Fruit fly (Drosophila melanogaster) whole organism, embryonic: Measurements from ENCODE around the gene CG13601.

Experiments used
- Adf1 ChIP-seq: fragments of 200-800 bp; sonication (Bioruptor generic); IDR thresholded peaks from 2 replicates; pipeline ENCODE4 v1.3.6; 2022; ENCODE audit warnings: missing biosample characterization, missing genetic modification characterization
- B-H2 ChIP-seq: fragments of 200-800 bp; sonication (Bioruptor generic); optimal IDR thresholded peaks from 2 replicates; lab custom pipeline; 2018; ENCODE audit warnings: missing biosample characterization, mild to moderate bottlenecking, missing genetic modification characterization
- Bgb ChIP-seq: fragments of 200-800 bp; sonication (Bioruptor generic); IDR thresholded peaks from 2 replicates; pipeline ENCODE4 v1.3.6; 2022; ENCODE audit warnings: missing biosample characterization, missing genetic modification characterization; ENCODE audit not compliant: partially characterized antibody
- CG11247 ChIP-seq: fragments of 200-800 bp; sonication (Bioruptor generic); IDR thresholded peaks from 2 replicates; pipeline ENCODE4 v1.3.6; 2022; ENCODE audit warnings: missing biosample characterization, missing genetic modification characterization
- CG11560 ChIP-seq: fragments of 200-800 bp; sonication (Bioruptor generic); IDR thresholded peaks from 3 replicates; pipeline ENCODE4 v1.3.6; 2022; ENCODE audit warnings: missing biosample characterization, missing genetic modification characterization
- CG11696 ChIP-seq: fragments of 200-800 bp; sonication (Bioruptor generic); IDR thresholded peaks from 2 replicates; pipeline ENCODE4 v1.3.6; 2022; ENCODE audit warnings: missing biosample characterization, missing genetic modification characterization
- CG12104 ChIP-seq: fragments of 200-800 bp; sonication (Bioruptor generic); optimal IDR thresholded peaks from 3 replicates; lab custom pipeline; 2016; ENCODE audit warnings: missing biosample characterization, missing genetic modification characterization
- CG12236 ChIP-seq: fragments of 200-800 bp; sonication (Bioruptor generic); optimal IDR thresholded peaks from 2 replicates; lab custom pipeline; 2016; ENCODE audit warnings: missing biosample characterization, missing genetic modification characterization
- CG12299 ChIP-seq: fragments of 200-800 bp; sonication (Bioruptor generic); optimal IDR thresholded peaks from 2 replicates; lab custom pipeline; 2018; ENCODE audit warnings: missing biosample characterization, mild to moderate bottlenecking, missing genetic modification characterization
- CG13287 ChIP-seq: fragments of 200-800 bp; sonication (Bioruptor generic); IDR thresholded peaks from 2 replicates; pipeline ENCODE4 v1.3.6; 2022; ENCODE audit warnings: missing biosample characterization, missing genetic modification characterization; ENCODE audit not compliant: partially characterized antibody
- CG13775 ChIP-seq: fragments of 200-800 bp; sonication (Bioruptor generic); optimal IDR thresholded peaks from 3 replicates; lab custom pipeline; 2017; ENCODE audit warnings: missing biosample characterization, mild to moderate bottlenecking, missing genetic modification characterization
- CG1603 ChIP-seq: fragments of 200-800 bp; sonication (Bioruptor generic); optimal IDR thresholded peaks from 2 replicates; lab custom pipeline; 2019; ENCODE audit warnings: missing biosample characterization, mild to moderate bottlenecking, missing genetic modification characterization, moderate library complexity
- CG17328 ChIP-seq: fragments of 200-800 bp; sonication (Bioruptor generic); IDR thresholded peaks from 2 replicates; pipeline ENCODE4 v1.3.6; 2022; ENCODE audit warnings: missing biosample characterization, missing genetic modification characterization
- CG17359 ChIP-seq: fragments of 200-800 bp; sonication (Bioruptor generic); optimal IDR thresholded peaks from 3 replicates; lab custom pipeline; 2018; ENCODE audit warnings: missing biosample characterization, mild to moderate bottlenecking, missing genetic modification characterization, moderate library complexity
- CG17568 ChIP-seq: fragments of 200-800 bp; sonication (Bioruptor generic); optimal IDR thresholded peaks from 2 replicates; lab custom pipeline; 2018; ENCODE audit warnings: missing biosample characterization, mild to moderate bottlenecking, missing genetic modification characterization, moderate library complexity
- CG2116 ChIP-seq: fragments of 200-800 bp; sonication (Bioruptor generic); optimal IDR thresholded peaks from 3 replicates; lab custom pipeline; 2018; ENCODE audit warnings: missing biosample characterization, mild to moderate bottlenecking, missing genetic modification characterization
- CG2199 ChIP-seq: fragments of 200-800 bp; sonication (Bioruptor generic); IDR thresholded peaks from 3 replicates; pipeline ENCODE4 v1.3.6; 2022; ENCODE audit warnings: missing biosample characterization, missing genetic modification characterization
- CG2875 ChIP-seq: fragments of 200-800 bp; sonication (Bioruptor generic); optimal IDR thresholded peaks from 2 replicates; lab custom pipeline; 2017; ENCODE audit warnings: missing biosample characterization, mild to moderate bottlenecking, missing genetic modification characterization, missing genetic modification reagents
- CG30431 ChIP-seq: fragments of 200-800 bp; sonication (Bioruptor generic); optimal IDR thresholded peaks from 2 replicates; lab custom pipeline; 2017; ENCODE audit warnings: missing biosample characterization, missing genetic modification characterization
- CG31388 ChIP-seq: fragments of 200-800 bp; sonication (Bioruptor generic); optimal IDR thresholded peaks from 2 replicates; lab custom pipeline; 2016; ENCODE audit warnings: missing biosample characterization, missing genetic modification characterization
- CG34422 ChIP-seq: fragments of 200-800 bp; sonication (Bioruptor generic); IDR thresholded peaks from 3 replicates; pipeline ENCODE4 v1.3.6; 2022; ENCODE audit warnings: missing biosample characterization, missing genetic modification characterization
- CG6272 ChIP-seq: fragments of 200-800 bp; sonication (Bioruptor generic); IDR thresholded peaks from 2 replicates; pipeline ENCODE4 v1.3.6; 2022; ENCODE audit warnings: missing biosample characterization, missing genetic modification characterization
- CG6689 ChIP-seq: fragments of 200-800 bp; sonication (Bioruptor generic); IDR thresholded peaks from 2 replicates; pipeline ENCODE4 v1.3.6; 2022; ENCODE audit warnings: missing biosample characterization, missing genetic modification characterization
- D19B ChIP-seq: fragments of 200-800 bp; sonication (Bioruptor generic); optimal IDR thresholded peaks from 2 replicates; lab custom pipeline; 2017; ENCODE audit warnings: missing biosample characterization, mild to moderate bottlenecking, missing genetic modification characterization
- Dll ChIP-seq: fragments of 200-800 bp; sonication (Bioruptor generic); IDR thresholded peaks from 4 replicates; pipeline ENCODE4 v1.3.6; 2022; ENCODE audit warnings: missing biosample characterization, missing genetic modification characterization; ENCODE audit not compliant: partially characterized antibody
- E2f2 ChIP-seq: fragments of 200-800 bp; sonication (Bioruptor generic); IDR thresholded peaks from 2 replicates; pipeline ENCODE4 v1.3.6; 2022; ENCODE audit warnings: missing biosample characterization, missing genetic modification characterization
- HLH54F ChIP-seq: fragments of 200-800 bp; sonication (Bioruptor generic); optimal IDR thresholded peaks from 3 replicates; lab custom pipeline; 2016; ENCODE audit warnings: missing biosample characterization, missing genetic modification characterization
- Jarid2 ChIP-seq: fragments of 200-800 bp; sonication (Bioruptor generic); optimal IDR thresholded peaks from 3 replicates; lab custom pipeline; 2017; ENCODE audit warnings: mild to moderate bottlenecking, missing biosample characterization, missing genetic modification reagents, missing genetic modification characterization
- Myb ChIP-seq: fragments of 200-800 bp; sonication (Bioruptor generic); optimal IDR thresholded peaks from 2 replicates; lab custom pipeline; 2016; ENCODE audit warnings: missing biosample characterization, missing genetic modification characterization
- Optix ChIP-seq: fragments of 200-800 bp; sonication (Bioruptor generic); IDR thresholded peaks from 3 replicates; pipeline ENCODE4 v1.3.6; 2022; ENCODE audit warnings: missing biosample characterization, missing genetic modification characterization
- Ptx1 ChIP-seq: fragments of 200-800 bp; sonication (Bioruptor generic); IDR thresholded peaks from 2 replicates; pipeline ENCODE4 v1.3.6; 2022; ENCODE audit warnings: missing biosample characterization, missing genetic modification characterization
- Sin3A ChIP-seq: fragments of >200 bp; optimal IDR thresholded peaks from 2 replicates; lab custom pipeline; 2018
- Sry-δ ChIP-seq: fragments of 200-800 bp; sonication (Bioruptor generic); optimal IDR thresholded peaks from 2 replicates; lab custom pipeline; 2016; ENCODE audit warnings: missing biosample characterization, missing genetic modification characterization
- Usf ChIP-seq: fragments of 200-800 bp; sonication (Bioruptor generic); optimal IDR thresholded peaks from 2 replicates; lab custom pipeline; 2017; ENCODE audit warnings: missing genotype, missing biosample characterization, missing genetic modification characterization
- abd-A ChIP-seq: fragments of 200-800 bp; sonication (Bioruptor generic); optimal IDR thresholded peaks from 3 replicates; lab custom pipeline; 2019; ENCODE audit warnings: missing biosample characterization, mild to moderate bottlenecking, missing genetic modification characterization, moderate library complexity
- chif ChIP-seq, 2 experiments: fragments of 200-800 bp; sonication (Bioruptor generic); optimal IDR thresholded peaks; 3 replicates each; lab custom pipeline; 2016; ENCODE audit warnings: missing biosample characterization in 2 of 2, missing genetic modification characterization in 2 of 2
- dpn ChIP-seq, 2 experiments: fragments of 200-800 bp; sonication (Bioruptor generic); optimal IDR thresholded peaks; 3 replicates each; lab custom pipeline; 2016; ENCODE audit warnings: missing biosample characterization in 2 of 2, missing genetic modification characterization in 2 of 2
- gce ChIP-seq: fragments of 200-800 bp; sonication (Bioruptor generic); IDR thresholded peaks from 3 replicates; pipeline ENCODE4 v1.3.6; 2022; ENCODE audit warnings: missing biosample characterization, missing genetic modification characterization
- gfzf ChIP-seq: fragments of 200-800 bp; sonication (Bioruptor generic); optimal IDR thresholded peaks from 2 replicates; lab custom pipeline; 2016; ENCODE audit warnings: missing biosample characterization, mild to moderate bottlenecking, missing genetic modification characterization, moderate library complexity
- ham ChIP-seq: fragments of 200-800 bp; sonication (Bioruptor generic); IDR thresholded peaks from 2 replicates; pipeline ENCODE4 v1.3.6; 2022; ENCODE audit warnings: missing biosample characterization, missing genetic modification characterization
- inv ChIP-seq: fragments of 200-800 bp; sonication (Bioruptor generic); IDR thresholded peaks from 2 replicates; pipeline ENCODE4 v1.3.6; 2022; ENCODE audit warnings: missing biosample characterization, missing genetic modification characterization; ENCODE audit not compliant: partially characterized antibody
- pita ChIP-seq: fragments of 200-800 bp; sonication (Bioruptor generic); optimal IDR thresholded peaks from 2 replicates; lab custom pipeline; 2017; ENCODE audit warnings: missing biosample characterization, mild to moderate bottlenecking, missing genetic modification characterization
- salm ChIP-seq: fragments of 200-800 bp; sonication (Bioruptor generic); optimal IDR thresholded peaks from 2 replicates; lab custom pipeline; 2018; ENCODE audit warnings: missing biosample characterization, mild to moderate bottlenecking, missing genetic modification characterization
- sens ChIP-seq: fragments of 200-800 bp; sonication (Bioruptor generic); peaks from one replicate; lab custom pipeline; 2016; ENCODE audit warnings: missing biosample characterization, missing genetic modification characterization
- sna ChIP-seq: fragments of 200-800 bp; sonication (Bioruptor generic); IDR thresholded peaks from 2 replicates; pipeline ENCODE4 v1.3.6; 2022; ENCODE audit warnings: missing biosample characterization, missing genetic modification characterization; ENCODE audit not compliant: partially characterized antibody
- twi ChIP-seq: fragments of 200-800 bp; optimal IDR thresholded peaks from 2 replicates; lab custom pipeline; 2019; ENCODE audit warnings: missing biosample characterization, mild to moderate bottlenecking, missing genetic modification characterization, moderate library complexity
- usp ChIP-seq: fragments of >200 bp; optimal IDR thresholded peaks from 2 replicates; lab custom pipeline; 2017; ENCODE audit warnings: missing biosample characterization, missing genetic modification characterization
- vfl ChIP-seq: fragments of 200-800 bp; sonication (Bioruptor generic); optimal IDR thresholded peaks from 2 replicates; lab custom pipeline; 2016; ENCODE audit warnings: missing biosample characterization, missing genetic modification characterization
- vvl ChIP-seq: fragments of 200-800 bp; sonication (Bioruptor generic); IDR thresholded peaks from 2 replicates; pipeline ENCODE4 v1.3.6; 2022; ENCODE audit warnings: missing biosample characterization, missing genetic modification characterization
- wek ChIP-seq: fragments of 200-800 bp; sonication (Bioruptor generic); optimal IDR thresholded peaks from 3 replicates; lab custom pipeline; 2018; ENCODE audit warnings: missing biosample characterization, mild to moderate bottlenecking, missing genetic modification characterization, moderate library complexity
- wor ChIP-seq: fragments of 200-800 bp; sonication (Bioruptor generic); IDR thresholded peaks from 2 replicates; pipeline ENCODE4 v1.3.6; 2022; ENCODE audit warnings: missing biosample characterization, missing genetic modification characterization
- zen ChIP-seq: fragments of 200-800 bp; sonication (Bioruptor generic); optimal IDR thresholded peaks from 3 replicates; lab custom pipeline; 2018; ENCODE audit warnings: missing biosample characterization, mild to moderate bottlenecking, missing genetic modification characterization, moderate library complexity

Gene CG13601

DNA sequence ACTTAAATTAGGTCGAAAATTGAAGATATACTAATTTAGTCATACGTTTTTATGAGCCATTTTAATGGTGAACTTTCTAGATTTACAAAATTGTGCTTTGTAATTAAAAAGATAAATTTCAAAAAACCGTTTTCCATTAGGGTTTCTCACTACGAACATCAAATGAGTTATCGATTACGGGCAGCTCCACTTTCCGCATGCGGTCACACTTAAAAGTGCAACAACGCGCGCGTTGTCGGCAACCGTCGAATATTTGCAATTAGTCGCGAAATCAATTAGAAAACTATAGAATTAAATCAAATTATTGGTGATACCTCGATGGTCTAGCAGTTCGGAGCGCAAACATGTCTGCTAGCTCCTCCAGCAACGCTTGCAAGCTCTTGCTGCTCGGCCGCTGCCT is 3.2 kb downstream of the CG13601 start, which contains the start of gene Ndc1 (continued):
- TF ChIP-seq CG2875 (GFP tag; lab: Kevin White, UChicago) (no peak), chif (GFP tag; optimal IDR thresholded peaks at IDR 0.05; lab: Kevin White, UChicago) (no peak), CG6689 (GFP tag; lab: Robert Waterston, UW) (no peak), CG30431 (no peak), CG2116 (GFP tag; lab: Kevin White, UChicago) (peak; percentile 57), CG1603 (tag; lab: Kevin White, UChicago) (peak; percentile 31), Sin3A (lab: Kevin White, UChicago) (peak; percentile 42), CG17328 (GFP tag; lab: Robert Waterston, UW) (no peak), CG11560 (tag; lab: Robert Waterston, UW) (no peak), salm (tag; lab: Kevin White, UChicago) (no peak), sna (GFP tag; lab: Robert Waterston, UW) (peak; percentile 16; the same call in 1 of the 2 replicates), CG17568 (GFP tag; lab: Kevin White, UChicago) (peak; percentile 100), CG17359 (no peak), ham (GFP tag; lab: Robert Waterston, UW) (no peak), Dll (GFP tag; lab: Robert Waterston, UW) (peak; percentile 47; the same call in 2 of the 4 replicates), abd-A (no peak), dpn (GFP tag; optimal IDR thresholded peaks at IDR 0.05; lab: Kevin White, UChicago) (no peak), CG6272 (GFP tag; lab: Robert Waterston, UW) (no peak), D19B (GFP tag; lab: Kevin White, UChicago) (no peak), gce (no peak), Adf1 (peak; percentile 29; the same call in 1 of the 2 replicates), CG31388 (GFP tag; lab: Kevin White, UChicago) (no peak), vvl (no peak), vfl (GFP tag; lab: Kevin White, UChicago) (no peak), CG13775 (GFP tag; lab: Kevin White, UChicago) (no peak), inv (GFP tag; lab: Robert Waterston, UW) (no peak), pita (GFP tag; lab: Kevin White, UChicago) (no peak), sens (GFP tag; lab: Kevin White, UChicago) (peak; percentile 49), Myb (GFP tag; lab: Kevin White, UChicago) (peak; percentile 96), wek (GFP tag; lab: Kevin White, UChicago) (peak; percentile 95), Optix (GFP tag; lab: Robert Waterston, UW) (no peak), Sry-δ (GFP tag; lab: Kevin White, UChicago) (peak; percentile 49), Ptx1 (GFP tag; lab: Robert Waterston, UW) (no peak), B-H2 (no peak), CG12236 (no peak), E2f2 (GFP tag; lab: Robert Waterston, UW) (peak; percentile 84), CG13287 (GFP tag; lab: Robert Waterston, UW) (peak; percentile 72), CG34422 (GFP tag; lab: Robert Waterston, UW) (0 out of 3 replicates have a peak, but pooled peaks have one; percentile 11), wor (no peak), CG11696 (GFP tag; lab: Robert Waterston, UW) (no peak), HLH54F (no peak), Usf (GFP tag; lab: Kevin White, UChicago) (no peak), twi (tag; lab: Kevin White, UChicago) (no peak), Jarid2 (GFP tag; lab: Kevin White, UChicago) (no peak), zen (tag; lab: Kevin White, UChicago) (peak; percentile 31), CG2199 (no peak), CG11247 (GFP tag; lab: Robert Waterston, UW) (no peak), CG12299 (tag; lab: Kevin White, UChicago) (no peak), CG12104 (no peak), gfzf (GFP tag; lab: Kevin White, UChicago) (peak; percentile 66), usp (no peak), Bgb (GFP tag; lab: Robert Waterston, UW) (peak; percentile 44; the same call in 1 of the 2 replicates)
